Worm (Caenorhabditis elegans) whole organism, L3 larva: Measurements from ENCODE around the gene aass-1.
A peak's percentile ranks its signal among the peaks of the same experiment; 100 is the strongest.

ENCODE experiments used
- aly-2 ChIP-seq: fragments of 150-350 bp; optimal IDR thresholded peaks from 2 replicates; lab custom pipeline; 2014; ENCODE audit warnings: missing biosample characterization, missing genetic modification characterization
- ama-1 ChIP-seq: fragments of 150-350 bp; optimal IDR thresholded peaks from 2 replicates; lab custom pipeline; 2018
- ceh-16 ChIP-seq: sonication (generic microtip); optimal IDR thresholded peaks from 2 replicates; lab custom pipeline; 2017; ENCODE audit warnings: missing biosample characterization, missing genetic modification characterization
- ceh-28 ChIP-seq: fragments of 150-350 bp; optimal IDR thresholded peaks from 2 replicates; lab custom pipeline; 2014; ENCODE audit warnings: missing biosample characterization, missing genetic modification reagents, missing genetic modification characterization
- ceh-82 ChIP-seq: fragments of 150-350 bp; optimal IDR thresholded peaks from 2 replicates; lab custom pipeline; 2014; ENCODE audit warnings: missing biosample characterization, missing genetic modification characterization
- egl-27 ChIP-seq: sonication (generic microtip); optimal IDR thresholded peaks from 4 replicates; lab custom pipeline; 2017; ENCODE audit warnings: missing biosample characterization, missing genetic modification reagents, missing genetic modification characterization
- egl-5 ChIP-seq: fragments of 150-350 bp; optimal IDR thresholded peaks from 2 replicates; lab custom pipeline; 2017; ENCODE audit warnings: missing biosample characterization, missing genetic modification reagents, missing genetic modification characterization, inconsistent platforms
- elt-1 ChIP-seq: fragments of 150-350 bp; optimal IDR thresholded peaks from 2 replicates; lab custom pipeline; 2014; ENCODE audit warnings: missing biosample characterization, missing genetic modification characterization
- elt-2 ChIP-seq: sonication (generic microtip); optimal IDR thresholded peaks from 2 replicates; lab custom pipeline; 2016; ENCODE audit warnings: missing genetic modification reagents, mild to moderate bottlenecking, missing genetic modification characterization, missing compliant biosample characterization
- elt-3 ChIP-seq, 3 experiments: fragments of 150-350 bp in 1 of 3; sonication (generic microtip) in 2 of 3; optimal IDR thresholded peaks; 2 replicates in 2 of 3; 4 replicates in 1 of 3; lab custom pipeline; 2014 to 2017; ENCODE audit warnings: missing biosample characterization in 3 of 3, missing genetic modification characterization in 3 of 3
- eor-1 ChIP-seq, 2 experiments: fragments of 150-350 bp; optimal IDR thresholded peaks; 2 replicates each; lab custom pipeline; 2014 to 2018; ENCODE audit warnings: missing biosample characterization in 2 of 2, missing genetic modification characterization in 2 of 2
- fkh-10 ChIP-seq: sonication (generic microtip); optimal IDR thresholded peaks from 2 replicates; lab custom pipeline; 2017; ENCODE audit warnings: missing biosample characterization, missing genetic modification reagents, missing genetic modification characterization
- fkh-2 ChIP-seq: fragments of 150-350 bp; optimal IDR thresholded peaks from 2 replicates; lab custom pipeline; 2014; ENCODE audit warnings: missing biosample characterization, missing genetic modification reagents, missing genetic modification characterization
- fos-1 ChIP-seq: fragments of 150-350 bp; optimal IDR thresholded peaks from 2 replicates; lab custom pipeline; 2014; ENCODE audit warnings: missing biosample characterization, missing genetic modification characterization
- lin-15B ChIP-seq: fragments of 150-350 bp; optimal IDR thresholded peaks from 2 replicates; lab custom pipeline; 2014; ENCODE audit warnings: missing biosample characterization, missing genetic modification characterization
- lin-39 ChIP-seq: fragments of 150-350 bp; optimal IDR thresholded peaks from 2 replicates; lab custom pipeline; 2018; ENCODE audit warnings: missing biosample characterization, missing genetic modification reagents, missing genetic modification characterization
- lsy-12 ChIP-seq: sonication (generic microtip); optimal IDR thresholded peaks from 2 replicates; lab custom pipeline; 2016; ENCODE audit warnings: mild to moderate bottlenecking, missing genetic modification characterization, missing compliant biosample characterization
- mdl-1 ChIP-seq: fragments of 150-350 bp; optimal IDR thresholded peaks from 2 replicates; lab custom pipeline; 2014; ENCODE audit warnings: missing biosample characterization, missing genetic modification characterization
- mml-1 ChIP-seq: fragments of 150-350 bp; sonication (generic microtip); optimal IDR thresholded peaks from 3 replicates; lab custom pipeline; 2014; ENCODE audit warnings: missing biosample characterization, missing genetic modification characterization
- nfya-1 ChIP-seq: sonication (generic microtip); optimal IDR thresholded peaks from 2 replicates; lab custom pipeline; 2017; ENCODE audit warnings: missing genetic modification characterization, mild to moderate bottlenecking, missing compliant biosample characterization, antibody characterized with exemption, moderate library complexity; ENCODE audit not compliant: insufficient read depth
- nhr-11 ChIP-seq: fragments of 150-350 bp; optimal IDR thresholded peaks from 2 replicates; lab custom pipeline; 2014; ENCODE audit warnings: missing biosample characterization, missing genetic modification characterization
- nhr-12 ChIP-seq: fragments of 150-350 bp; optimal IDR thresholded peaks from 2 replicates; lab custom pipeline; 2014; ENCODE audit warnings: missing biosample characterization, missing genetic modification characterization
- nhr-23 ChIP-seq: fragments of 150-350 bp; optimal IDR thresholded peaks from 2 replicates; lab custom pipeline; 2014; ENCODE audit warnings: missing biosample characterization, missing genetic modification reagents, missing genetic modification characterization
- nhr-28 ChIP-seq: fragments of 150-350 bp; optimal IDR thresholded peaks from 2 replicates; lab custom pipeline; 2014; ENCODE audit warnings: missing biosample characterization, missing genetic modification characterization
- nhr-43 ChIP-seq: sonication (generic microtip); optimal IDR thresholded peaks from 2 replicates; lab custom pipeline; 2016; ENCODE audit warnings: mild to moderate bottlenecking, missing genetic modification characterization, missing compliant biosample characterization; ENCODE audit not compliant: poor library complexity, severe bottlenecking
- nhr-67 ChIP-seq: fragments of 150-350 bp; optimal IDR thresholded peaks from 2 replicates; lab custom pipeline; 2014; ENCODE audit warnings: missing biosample characterization, missing genetic modification characterization
- nhr-77 ChIP-seq: fragments of 150-350 bp; optimal IDR thresholded peaks from 2 replicates; lab custom pipeline; 2014; ENCODE audit warnings: missing biosample characterization, missing genetic modification characterization
- pha-4 ChIP-seq: fragments of 150-350 bp; optimal IDR thresholded peaks from 2 replicates; lab custom pipeline; 2014; ENCODE audit warnings: missing biosample characterization, missing genetic modification reagents, missing genetic modification characterization
- pqm-1 ChIP-seq: fragments of 150-350 bp; optimal IDR thresholded peaks from 2 replicates; lab custom pipeline; 2017; ENCODE audit warnings: missing biosample characterization, missing genetic modification characterization, inconsistent platforms
- sea-2 ChIP-seq: fragments of 150-350 bp; sonication (generic microtip); optimal IDR thresholded peaks from 4 replicates; lab custom pipeline; 2014; ENCODE audit warnings: missing biosample characterization, missing genetic modification reagents, missing genetic modification characterization
- snpc-4 ChIP-seq: fragments of 150-350 bp; optimal IDR thresholded peaks from 2 replicates; lab custom pipeline; 2014; ENCODE audit warnings: missing biosample characterization, missing genetic modification characterization
- tbx-2 ChIP-seq: sonication (generic microtip); optimal IDR thresholded peaks from 2 replicates; lab custom pipeline; 2016; ENCODE audit warnings: mild to moderate bottlenecking, missing genetic modification characterization, missing compliant biosample characterization
- unc-39 ChIP-seq: sonication (generic microtip); optimal IDR thresholded peaks from 4 replicates; lab custom pipeline; 2017; ENCODE audit warnings: missing biosample characterization, missing genetic modification characterization
- unc-62 ChIP-seq: fragments of 150-350 bp; sonication (generic microtip); optimal IDR thresholded peaks from 4 replicates; lab custom pipeline; 2014; ENCODE audit warnings: missing biosample characterization, missing genetic modification reagents, missing genetic modification characterization
- zag-1 ChIP-seq: fragments of 150-350 bp; optimal IDR thresholded peaks from 2 replicates; lab custom pipeline; 2014; ENCODE audit warnings: missing biosample characterization, missing genetic modification characterization
- ztf-4 ChIP-seq: fragments of 150-350 bp; optimal IDR thresholded peaks from 2 replicates; lab custom pipeline; 2014; ENCODE audit warnings: missing biosample characterization, missing genetic modification characterization

The aass-1 gene

DNA sequence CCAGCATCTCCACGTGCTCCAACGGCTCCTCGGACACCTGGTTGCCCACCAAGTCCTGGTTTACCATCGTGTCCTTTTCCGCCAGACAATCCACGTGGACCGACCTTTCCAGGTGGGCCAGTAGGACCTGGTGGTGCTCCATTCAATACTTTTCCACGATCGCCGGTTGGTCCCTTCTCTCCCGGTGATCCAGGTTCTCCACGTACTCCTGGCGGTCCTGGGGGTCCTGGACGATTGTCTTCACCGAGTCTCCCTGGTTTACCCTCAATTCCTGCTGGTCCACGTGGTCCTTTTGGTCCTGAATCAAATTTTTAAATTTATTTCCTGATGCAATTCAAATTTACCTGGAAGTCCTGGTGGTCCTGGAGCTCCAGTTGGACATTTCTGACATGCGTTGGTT, 13.4 kb downstream of the aass-1 start:
- TF ChIP-seq nhr-43 (tag; lab: Kevin White, UChicago): no peak
- TF ChIP-seq mml-1: no peak
- no peak for TF ChIP-seq unc-39 (tag; lab: Kevin White, UChicago)
- TF ChIP-seq fkh-2 (tag; lab: Kevin White, UChicago): no peak
- TF ChIP-seq egl-27: no peak
- TF ChIP-seq elt-3 (tag; optimal IDR thresholded peaks at IDR 0.05; lab: Kevin White, UChicago): no peak
- TF ChIP-seq fos-1 (tag; lab: Kevin White, UChicago): no peak
- no peak for TF ChIP-seq eor-1 (tag; optimal IDR thresholded peaks at IDR 0.05; lab: Kevin White, UChicago)
- TF ChIP-seq ceh-82 (tag; lab: Kevin White, UChicago): no peak
- no peak for TF ChIP-seq mdl-1 (tag; lab: Kevin White, UChicago)
- TF ChIP-seq nhr-77: no peak
- TF ChIP-seq zag-1 (tag; lab: Kevin White, UChicago): no peak
- no peak for TF ChIP-seq nhr-11 (tag; lab: Kevin White, UChicago)
- TF ChIP-seq ama-1: no peak
- no peak for TF ChIP-seq unc-62 (GFP tag; lab: Kevin White, UChicago)
- no peak for TF ChIP-seq lsy-12 (tag; lab: Kevin White, UChicago)
- no peak for TF ChIP-seq elt-2 (tag; lab: Kevin White, UChicago)
- TF ChIP-seq nhr-12 (tag; lab: Kevin White, UChicago): no peak
- no peak for TF ChIP-seq nhr-28 (tag; lab: Kevin White, UChicago)
- TF ChIP-seq lin-15B (tag; lab: Kevin White, UChicago): no peak
- TF ChIP-seq, all 47 proteins: peak for 0

DNA sequence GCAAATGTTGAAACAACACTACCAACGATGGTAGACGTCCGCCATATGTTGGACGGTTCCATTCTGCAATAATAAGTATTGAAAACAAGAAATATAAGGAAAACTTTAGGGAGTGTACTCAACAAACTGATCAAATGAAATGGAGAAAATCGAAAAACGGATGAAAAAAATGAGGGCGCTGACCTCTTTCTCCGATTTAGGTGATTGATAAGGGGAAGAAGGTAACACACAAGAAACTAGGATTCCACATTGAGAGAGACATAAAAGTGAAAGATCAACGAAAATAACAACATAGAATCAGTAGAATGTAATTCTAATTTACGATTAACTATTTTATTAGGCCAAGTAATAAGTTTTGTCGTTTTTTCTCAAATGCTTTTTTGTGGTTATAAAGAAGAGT, 14.2 kb downstream of the aass-1 start, which contains the start of gene dpy-9:
dpy-9 (minus strand) TSS at position 63 of the 400 bp plus-strand sequence.
- TF ChIP-seq sea-2: no peak
- TF ChIP-seq nhr-23 (tag; lab: Kevin White, UChicago): peak; percentile 92
- no peak for TF ChIP-seq snpc-4
- no peak for TF ChIP-seq egl-27
- TF ChIP-seq ztf-4 (tag; lab: Kevin White, UChicago): no peak
- no peak for TF ChIP-seq ceh-16 (tag; lab: Kevin White, UChicago)
- TF ChIP-seq pqm-1: no peak
- TF ChIP-seq pha-4 (tag; lab: Kevin White, UChicago): no peak

ce11 chrIV:261607-262006, 16.7 kb downstream of the aass-1 start, which contains the start of gene pqbp-1.1:
Gene pqbp-1.1, minus strand, starts transcription at chrIV:261683.
- TF ChIP-seq elt-3 (tag; optimal IDR thresholded peaks at IDR 0.05; lab: Kevin White, UChicago): no peak
- no peak for TF ChIP-seq nhr-67
- TF ChIP-seq lin-15B (tag; lab: Kevin White, UChicago): peak; percentile 68
- TF ChIP-seq snpc-4: peak; percentile 37
- peak; percentile 43 for TF ChIP-seq nfya-1 (tag; lab: Kevin White, UChicago)
- peak; percentile 46 for TF ChIP-seq nhr-23 (tag; lab: Kevin White, UChicago)
- TF ChIP-seq nhr-77: no peak
- TF ChIP-seq fkh-10: no peak
- TF ChIP-seq sea-2: no peak
- TF ChIP-seq egl-5 (tag; lab: Kevin White, UChicago): no peak
- peak; percentile 85 for TF ChIP-seq pha-4 (tag; lab: Kevin White, UChicago)
- TF ChIP-seq ceh-28 (tag; lab: Kevin White, UChicago): peak; percentile 61
- TF ChIP-seq, all 47 proteins: peak for 6

DNA sequence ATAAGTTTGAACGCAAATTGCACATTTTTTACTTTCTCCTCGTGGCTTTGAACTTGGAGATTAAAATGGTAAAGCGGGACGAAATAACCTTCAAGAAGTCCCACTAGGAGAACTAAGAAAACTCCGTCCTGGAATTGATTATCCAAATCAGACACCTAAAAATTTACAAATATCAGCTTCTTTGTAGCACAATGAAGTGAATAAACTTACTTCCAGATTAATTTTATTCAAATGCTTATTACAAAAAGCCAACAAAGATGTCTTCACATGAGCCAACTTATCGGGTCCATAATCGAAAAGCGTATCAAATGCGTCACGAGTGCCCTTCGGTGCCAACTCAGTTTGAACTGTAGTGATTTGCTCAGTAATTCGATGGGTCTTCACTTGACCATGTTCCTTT, 17.5 kb downstream of the aass-1 start:
- TF ChIP-seq egl-5 (tag; lab: Kevin White, UChicago) (no peak), pqm-1 (no peak), pha-4 (tag; lab: Kevin White, UChicago) (no peak), tbx-2 (tag; lab: Kevin White, UChicago) (no peak), ceh-28 (tag; lab: Kevin White, UChicago) (no peak), unc-62 (GFP tag; lab: Kevin White, UChicago) (no peak), lin-39 (tag; lab: Kevin White, UChicago) (no peak), fkh-10 (no peak), elt-1 (no peak), nhr-28 (tag; lab: Kevin White, UChicago) (no peak), aly-2 (no peak)
